Worm (Caenorhabditis elegans): Measurements from ENCODE around the gene C16C10.4.
A peak's percentile ranks its signal among the peaks of the same experiment; 100 is the strongest.

- TF ChIP-seq snpc-4 (tag; optimal IDR thresholded peaks at IDR 0.05) (peak; percentile 75), lin-35 (GFP tag; optimal IDR thresholded peaks at IDR 0.05) (peak in 1 of 2 experiments; percentile 72), alr-1 (tag; optimal IDR thresholded peaks at IDR 0.05; ENCODE audit: borderline replicate concordance) (no peak), lsy-2 (tag; optimal IDR thresholded peaks at IDR 0.05) (peak; percentile 69 to 74)
Observed at ce11 chrIII:4170903-4171377, at the start of gene C16C10.4, which contains the start of gene rnf-121.

Measured in whole organism, L1 larva.